Worm (Caenorhabditis elegans) whole organism, L4 larva: ENCODE data around the gene K06H7.1.

ENCODE experiments used
- D1046.2 ChIP-seq: fragments of 200-800 bp; sonication (Bioruptor generic); IDR thresholded peaks from 2 replicates; pipeline ENCODE4 v1.3.6; 2022; ENCODE audit warnings: missing genetic modification characterization, missing compliant biosample characterization
- F26F4.8 ChIP-seq: fragments of 200-800 bp; sonication (Bioruptor generic); conservative IDR thresholded peaks from 2 replicates; pipeline ENCODE4 v1.3.6; 2022; ENCODE audit warnings: missing genetic modification characterization, missing compliant biosample characterization
- F44E2.7 ChIP-seq: fragments of 200-800 bp; sonication (Bioruptor generic); IDR thresholded peaks from 2 replicates; pipeline ENCODE4 v2.1.2; 2022; ENCODE audit warnings: missing genetic modification characterization, missing compliant biosample characterization
- F49E8.2 ChIP-seq: sonication (generic microtip); optimal IDR thresholded peaks from 2 replicates; lab custom pipeline; 2016; ENCODE audit warnings: missing compliant biosample characterization, mild to moderate bottlenecking, missing genetic modification characterization, borderline replicate concordance
- T26A8.4 ChIP-seq: fragments of 200-800 bp; sonication (Bioruptor generic); IDR thresholded peaks from 2 replicates; pipeline ENCODE4 v1.3.6; 2022; ENCODE audit warnings: missing genetic modification characterization, missing compliant biosample characterization
- Y5F2A.4 ChIP-seq: fragments of 200-800 bp; sonication (Bioruptor generic); optimal IDR thresholded peaks from 2 replicates; lab custom pipeline; 2018; ENCODE audit warnings: mild to moderate bottlenecking, missing genetic modification characterization, missing compliant biosample characterization
- ZK337.2 ChIP-seq: fragments of 200-800 bp; sonication (Bioruptor generic); IDR thresholded peaks from 2 replicates; pipeline ENCODE4 v1.3.6; 2022; ENCODE audit warnings: missing genetic modification reagents, missing genetic modification characterization, missing compliant biosample characterization
- ZK546.5 ChIP-seq, 2 experiments: sonication (generic microtip); optimal IDR thresholded peaks; 2 replicates each; lab custom pipeline; 2017; ENCODE audit warnings: missing biosample characterization in 2 of 2, missing genetic modification characterization in 2 of 2
- aly-2 ChIP-seq: sonication (generic microtip); optimal IDR thresholded peaks from 2 replicates; lab custom pipeline; 2018; ENCODE audit warnings: missing biosample characterization, missing genetic modification characterization
- ceh-32 ChIP-seq: sonication (generic microtip); optimal IDR thresholded peaks from 2 replicates; lab custom pipeline; 2016; ENCODE audit warnings: mild to moderate bottlenecking, missing genetic modification characterization, missing compliant biosample characterization; ENCODE audit not compliant: poor library complexity
- ceh-44 ChIP-seq: fragments of 200-800 bp; sonication (Bioruptor generic); IDR thresholded peaks from 2 replicates; pipeline ENCODE4 v1.3.6; 2022; ENCODE audit warnings: missing genetic modification reagents, missing genetic modification characterization, missing compliant biosample characterization
- cey-2 ChIP-seq: sonication (generic microtip); optimal IDR thresholded peaks from 3 replicates; lab custom pipeline; 2017; ENCODE audit warnings: missing genetic modification characterization, mild to moderate bottlenecking, missing compliant biosample characterization, antibody characterized with exemption, borderline replicate concordance; ENCODE audit not compliant: insufficient read depth
- daf-16 ChIP-seq, 3 experiments: sonication (generic microtip); optimal IDR thresholded peaks; 2 replicates each; lab custom pipeline; 2016 to 2017; ENCODE audit warnings: missing genetic modification characterization in 3 of 3, missing genetic modification reagents in 3 of 3, mild to moderate bottlenecking in 2 of 3, missing compliant biosample characterization in 2 of 3, missing biosample characterization in 1 of 3, moderate library complexity in 1 of 3
- dpl-1 ChIP-seq: fragments of 150-350 bp; optimal IDR thresholded peaks from 2 replicates; lab custom pipeline; 2014; ENCODE audit warnings: missing biosample characterization, missing genetic modification reagents, missing genetic modification characterization
- duxl-1 ChIP-seq: sonication (generic microtip); optimal IDR thresholded peaks from 2 replicates; lab custom pipeline; 2016; ENCODE audit warnings: mild to moderate bottlenecking, missing genetic modification characterization, moderate library complexity, missing compliant biosample characterization; ENCODE audit not compliant: poor library complexity
- egl-27 ChIP-seq: sonication (generic microtip); optimal IDR thresholded peaks from 3 replicates; lab custom pipeline; 2017; ENCODE audit warnings: missing biosample characterization, missing genetic modification reagents, missing genetic modification characterization
- egl-43 ChIP-seq: fragments of 200-800 bp; sonication (Bioruptor generic); IDR thresholded peaks from 2 replicates; pipeline ENCODE4 v1.3.6; 2022; ENCODE audit warnings: missing genetic modification reagents, missing genetic modification characterization, missing compliant biosample characterization
- fkh-10 ChIP-seq: fragments of 150-350 bp; optimal IDR thresholded peaks from 2 replicates; lab custom pipeline; 2014; ENCODE audit warnings: missing biosample characterization, missing genetic modification reagents, missing genetic modification characterization
- gei-8 ChIP-seq: fragments of 200-800 bp; sonication (Bioruptor generic); optimal IDR thresholded peaks from 2 replicates; lab custom pipeline; 2018; ENCODE audit warnings: mild to moderate bottlenecking, missing genetic modification characterization, missing compliant biosample characterization
- hlh-11 ChIP-seq: fragments of 200-800 bp; sonication (Bioruptor generic); optimal IDR thresholded peaks from 2 replicates; lab custom pipeline; 2018; ENCODE audit warnings: mild to moderate bottlenecking, missing genetic modification characterization, missing compliant biosample characterization
- jun-1 ChIP-seq: fragments of 150-350 bp; optimal IDR thresholded peaks from 2 replicates; lab custom pipeline; 2014; ENCODE audit warnings: missing biosample characterization, missing genetic modification reagents, missing genetic modification characterization
- lin-1 ChIP-seq: fragments of 200-800 bp; sonication (Bioruptor generic); IDR thresholded peaks from 2 replicates; pipeline ENCODE4 v1.3.6; 2022; ENCODE audit warnings: missing genetic modification reagents, missing genetic modification characterization, missing compliant biosample characterization
- lin-13 ChIP-seq: fragments of 150-350 bp; optimal IDR thresholded peaks from 2 replicates; lab custom pipeline; 2014; ENCODE audit warnings: missing biosample characterization, missing genetic modification reagents, missing genetic modification characterization
- lin-15B ChIP-seq: fragments of 150-350 bp; sonication (generic microtip); optimal IDR thresholded peaks from 3 replicates; lab custom pipeline; 2014; ENCODE audit warnings: missing biosample characterization, missing genetic modification characterization
- lin-39 ChIP-seq: fragments of 150-350 bp; optimal IDR thresholded peaks from 2 replicates; lab custom pipeline; 2014; ENCODE audit warnings: missing biosample characterization, missing genetic modification reagents, missing genetic modification characterization
- lsy-2 ChIP-seq, 2 experiments: fragments of 150-350 bp in 1 of 2; sonication (generic microtip) in 1 of 2; optimal IDR thresholded peaks; 2 replicates each; lab custom pipeline; 2014 to 2017; ENCODE audit warnings: missing biosample characterization in 2 of 2, missing genetic modification characterization in 2 of 2
- madf-5 ChIP-seq, 2 experiments: fragments of 200-800 bp; sonication (Bioruptor generic); IDR thresholded peaks; 2 replicates each; pipeline ENCODE4 v1.3.6; 2022; ENCODE audit warnings: missing compliant biosample characterization in 2 of 2, missing genetic modification characterization in 2 of 2
- nhr-11 ChIP-seq: fragments of 150-350 bp; optimal IDR thresholded peaks from 2 replicates; lab custom pipeline; 2014; ENCODE audit warnings: missing biosample characterization, missing genetic modification characterization
- nhr-237 ChIP-seq: sonication (generic microtip); optimal IDR thresholded peaks from 2 replicates; lab custom pipeline; 2017; ENCODE audit warnings: missing biosample characterization, missing genetic modification characterization
- nhr-42 ChIP-seq: fragments of 200-800 bp; sonication (Bioruptor generic); IDR thresholded peaks from 2 replicates; pipeline ENCODE4 v1.3.6; 2022; ENCODE audit warnings: missing genetic modification characterization, missing compliant biosample characterization
- sdz-12 ChIP-seq: fragments of 200-800 bp; sonication (Bioruptor generic); optimal IDR thresholded peaks from 2 replicates; lab custom pipeline; 2018; ENCODE audit warnings: mild to moderate bottlenecking, missing genetic modification characterization, missing compliant biosample characterization
- snpc-1.2 ChIP-seq: fragments of 200-800 bp; sonication (Bioruptor generic); IDR thresholded peaks from 2 replicates; pipeline ENCODE4 v1.3.6; 2022; ENCODE audit warnings: missing genetic modification reagents, missing genetic modification characterization, missing compliant biosample characterization
- snpc-4 ChIP-seq: fragments of 150-350 bp; optimal IDR thresholded peaks from 2 replicates; lab custom pipeline; 2014; ENCODE audit warnings: missing biosample characterization, missing genetic modification characterization
- spr-1 ChIP-seq: sonication (generic microtip); optimal IDR thresholded peaks from 2 replicates; lab custom pipeline; 2016; ENCODE audit warnings: mild to moderate bottlenecking, missing genetic modification characterization, missing compliant biosample characterization
- spr-3 ChIP-seq: fragments of 200-800 bp; sonication (Bioruptor generic); optimal IDR thresholded peaks from 2 replicates; lab custom pipeline; 2018; ENCODE audit warnings: mild to moderate bottlenecking, missing genetic modification characterization, missing compliant biosample characterization
- tra-1 ChIP-seq: fragments of 200-800 bp; sonication (Bioruptor generic); IDR thresholded peaks from 2 replicates; pipeline ENCODE4 v1.3.6; 2022; ENCODE audit warnings: missing genetic modification reagents, missing genetic modification characterization, missing compliant biosample characterization
- vab-7 ChIP-seq: fragments of 200-800 bp; sonication (Bioruptor generic); IDR thresholded peaks from 2 replicates; pipeline ENCODE4 v1.3.6; 2022; ENCODE audit warnings: missing genetic modification reagents, missing genetic modification characterization, missing compliant biosample characterization
- zfp-2 ChIP-seq: sonication (generic microtip); optimal IDR thresholded peaks from 2 replicates; lab custom pipeline; 2016; ENCODE audit warnings: mild to moderate bottlenecking, missing genetic modification characterization, missing compliant biosample characterization
- zip-11 ChIP-seq: fragments of 200-800 bp; sonication (Bioruptor generic); IDR thresholded peaks from 2 replicates; pipeline ENCODE4 v1.3.6; 2022; ENCODE audit warnings: missing genetic modification characterization, missing compliant biosample characterization
- zip-2 ChIP-seq: fragments of 150-350 bp; optimal IDR thresholded peaks from 2 replicates; lab custom pipeline; 2014; ENCODE audit warnings: missing biosample characterization, missing genetic modification characterization
- ztf-11 ChIP-seq: fragments of 150-350 bp; optimal IDR thresholded peaks from 2 replicates; lab custom pipeline; 2014; ENCODE audit warnings: missing biosample characterization, missing genetic modification characterization
- ztf-7 ChIP-seq: fragments of 150-350 bp; optimal IDR thresholded peaks from 2 replicates; lab custom pipeline; 2014; ENCODE audit warnings: missing biosample characterization, missing genetic modification characterization

The K06H7.1 gene

ce11 chrIII:8106476-8106875 is 7.4 kb downstream of the K06H7.1 start (continued):
- TF ChIP-seq Y5F2A.4 (GFP tag; lab: Kevin White, UChicago): no peak
- TF ChIP-seq nhr-237: no peak
- TF ChIP-seq cey-2 (tag; lab: Kevin White, UChicago): no peak
- no peak for TF ChIP-seq F49E8.2 (tag; lab: Kevin White, UChicago)
- no peak for TF ChIP-seq jun-1 (tag; lab: Kevin White, UChicago)
- TF ChIP-seq spr-3 (GFP tag; lab: Kevin White, UChicago): peak; percentile 18
- TF ChIP-seq zip-11 (GFP tag; lab: Robert Waterston, UW): no peak
- TF ChIP-seq F44E2.7 (GFP tag; lab: Robert Waterston, UW): no peak
- TF ChIP-seq lin-39: no peak
- TF ChIP-seq ceh-44 (GFP tag; lab: Robert Waterston, UW): peak; percentile 82
- TF ChIP-seq egl-43 (GFP tag; lab: Robert Waterston, UW): peak; percentile 86
- no peak for TF ChIP-seq madf-5 (GFP tag; IDR thresholded peaks at IDR 0.05; lab: Robert Waterston, UW)
- no peak for TF ChIP-seq duxl-1 (tag; lab: Kevin White, UChicago)
- no peak for TF ChIP-seq ztf-11 (tag; lab: Kevin White, UChicago)
- TF ChIP-seq F26F4.8 (GFP tag; lab: Robert Waterston, UW): no peak
- no peak for TF ChIP-seq lin-15B
- peak; percentile 42 for TF ChIP-seq gei-8 (GFP tag; lab: Kevin White, UChicago)
- TF ChIP-seq D1046.2 (GFP tag; lab: Robert Waterston, UW): 0 out of 2 replicates have a peak, but pooled peaks have one; percentile 50
- TF ChIP-seq zip-2 (tag; lab: Kevin White, UChicago): no peak
- TF ChIP-seq fkh-10 (GFP tag; lab: Kevin White, UChicago): peak; percentile 9
- 0 out of 2 replicates have a peak, but pooled peaks have one; percentile 59 for TF ChIP-seq snpc-1.2 (GFP tag; lab: Robert Waterston, UW)
- no peak for TF ChIP-seq dpl-1
- TF ChIP-seq zfp-2: no peak
- TF ChIP-seq vab-7 (GFP tag; lab: Robert Waterston, UW): no peak
- no peak for TF ChIP-seq daf-16 (GFP tag; optimal IDR thresholded peaks at IDR 0.05; lab: Kevin White, UChicago)
- TF ChIP-seq daf-16 (tag; optimal IDR thresholded peaks at IDR 0.05; lab: Kevin White, UChicago): peak; percentile 38
- no peak for TF ChIP-seq lin-1
- no peak for TF ChIP-seq egl-27 (tag; lab: Kevin White, UChicago)
- TF ChIP-seq ZK546.5 (tag; optimal IDR thresholded peaks at IDR 0.05; lab: Kevin White, UChicago): no peak
- no peak for TF ChIP-seq sdz-12 (GFP tag; lab: Kevin White, UChicago)
- TF ChIP-seq ZK337.2: peak; percentile 32; the same call in 1 of the 2 replicates
- peak; percentile 75 for TF ChIP-seq T26A8.4 (GFP tag; lab: Robert Waterston, UW)
- TF ChIP-seq, all 104 proteins: peak for 36

ce11 chrIII:8108490-8108889 is 9.4 kb downstream of the K06H7.1 start, which contains the start of gene C14B9.3:
Gene C14B9.3 (plus strand): TSS chrIII:8108790.
- TF ChIP-seq ZK337.2 (no peak), F49E8.2 (tag; lab: Kevin White, UChicago) (no peak), snpc-4 (tag; lab: Kevin White, UChicago) (no peak), nhr-11 (tag; lab: Kevin White, UChicago) (no peak), nhr-42 (GFP tag; lab: Robert Waterston, UW) (no peak), hlh-11 (no peak), lsy-2 (tag; optimal IDR thresholded peaks at IDR 0.05; lab: Kevin White, UChicago) (no peak), spr-1 (tag; lab: Kevin White, UChicago) (no peak), ceh-32 (tag; lab: Kevin White, UChicago) (no peak), aly-2 (tag; lab: Kevin White, UChicago) (no peak), ztf-7 (tag; lab: Kevin White, UChicago) (no peak), tra-1 (GFP tag; lab: Robert Waterston, UW) (no peak), lin-13 (GFP tag; lab: Kevin White, UChicago) (no peak)
